Fruit fly (Drosophila melanogaster) whole organism, embryonic: ENCODE results near the gene cher.

Source experiments
- Adf1 ChIP-seq: fragments of 200-800 bp; sonication (Bioruptor generic); IDR thresholded peaks from 2 replicates; pipeline ENCODE4 v1.3.6; 2022; ENCODE audit warnings: missing biosample characterization, missing genetic modification characterization
- Asciz ChIP-seq: fragments of 200-800 bp; sonication (Bioruptor generic); optimal IDR thresholded peaks from 2 replicates; lab custom pipeline; 2017; ENCODE audit warnings: missing biosample characterization, mild to moderate bottlenecking, missing genetic modification characterization, missing genetic modification reagents
- Atf6 ChIP-seq: fragments of 200-800 bp; sonication (Bioruptor generic); IDR thresholded peaks from 2 replicates; pipeline ENCODE4 v1.3.6; 2022; ENCODE audit warnings: missing biosample characterization, missing genetic modification characterization
- B-H1 ChIP-seq: fragments of 200-800 bp; sonication (Bioruptor generic); IDR thresholded peaks from 3 replicates; pipeline ENCODE4 v1.3.6; 2022; ENCODE audit warnings: missing biosample characterization, missing genetic modification characterization
- Bgb ChIP-seq: fragments of 200-800 bp; sonication (Bioruptor generic); IDR thresholded peaks from 2 replicates; pipeline ENCODE4 v1.3.6; 2022; ENCODE audit warnings: missing biosample characterization, missing genetic modification characterization; ENCODE audit not compliant: partially characterized antibody
- CG10209 ChIP-seq: fragments of 200-800 bp; sonication (Bioruptor generic); optimal IDR thresholded peaks from 3 replicates; lab custom pipeline; 2017; ENCODE audit warnings: missing biosample characterization, mild to moderate bottlenecking, missing genetic modification characterization, missing genetic modification reagents
- CG11696 ChIP-seq: fragments of 200-800 bp; sonication (Bioruptor generic); IDR thresholded peaks from 2 replicates; pipeline ENCODE4 v1.3.6; 2022; ENCODE audit warnings: missing biosample characterization, missing genetic modification characterization
- CG13123 ChIP-seq: fragments of 200-800 bp; sonication (Bioruptor generic); optimal IDR thresholded peaks from 2 replicates; lab custom pipeline; 2016; ENCODE audit warnings: missing biosample characterization, missing genetic modification characterization
- CG13624 ChIP-seq: fragments of 200-800 bp; sonication (Bioruptor generic); optimal IDR thresholded peaks from 2 replicates; lab custom pipeline; 2016; ENCODE audit warnings: missing biosample characterization, missing genetic modification characterization
- CG2120 ChIP-seq: fragments of 200-800 bp; sonication (Bioruptor generic); optimal IDR thresholded peaks from 3 replicates; lab custom pipeline; 2016; ENCODE audit warnings: missing biosample characterization, missing genetic modification characterization
- CG3065 ChIP-seq: fragments of 200-800 bp; sonication (Bioruptor generic); optimal IDR thresholded peaks from 2 replicates; lab custom pipeline; 2016; ENCODE audit warnings: missing biosample characterization, missing genetic modification characterization
- CG33213 ChIP-seq: fragments of 200-800 bp; sonication (Bioruptor generic); optimal IDR thresholded peaks from 3 replicates; lab custom pipeline; 2016; ENCODE audit warnings: missing biosample characterization, missing genetic modification characterization
- CG3838 ChIP-seq: fragments of 200-800 bp; sonication (Bioruptor generic); optimal IDR thresholded peaks from 3 replicates; lab custom pipeline; 2016; ENCODE audit warnings: missing biosample characterization, missing genetic modification characterization
- CG7357 ChIP-seq: fragments of 200-800 bp; sonication (Bioruptor generic); IDR thresholded peaks from 3 replicates; pipeline ENCODE4 v1.3.6; 2022; ENCODE audit warnings: missing biosample characterization, missing genetic modification characterization
- CG7745 ChIP-seq: fragments of 200-800 bp; sonication (Bioruptor generic); optimal IDR thresholded peaks from 2 replicates; lab custom pipeline; 2018; ENCODE audit warnings: missing biosample characterization, mild to moderate bottlenecking, missing genetic modification characterization, moderate library complexity
- CG7963 ChIP-seq: fragments of 200-800 bp; sonication (Bioruptor generic); IDR thresholded peaks from 3 replicates; pipeline ENCODE4 v1.3.6; 2022; ENCODE audit warnings: missing biosample characterization, missing genetic modification characterization; ENCODE audit not compliant: partially characterized antibody
- HLH4C ChIP-seq: fragments of 200-800 bp; sonication (Bioruptor generic); IDR thresholded peaks from 3 replicates; pipeline ENCODE4 v1.3.6; 2022; ENCODE audit warnings: missing biosample characterization, missing genetic modification characterization; ENCODE audit not compliant: partially characterized antibody
- HmgZ ChIP-seq: fragments of 200-800 bp; sonication (Bioruptor generic); optimal IDR thresholded peaks from 2 replicates; lab custom pipeline; 2018; ENCODE audit warnings: missing biosample characterization, mild to moderate bottlenecking, missing genetic modification characterization
- Med ChIP-seq: fragments of 200-800 bp; sonication (Bioruptor generic); peaks from one replicate; lab custom pipeline; 2016; ENCODE audit warnings: missing biosample characterization, missing genetic modification characterization, mild to moderate bottlenecking, inconsistent platforms, moderate library complexity
- Oaz ChIP-seq: fragments of 200-800 bp; sonication (Bioruptor generic); IDR thresholded peaks from 2 replicates; pipeline ENCODE4 v1.3.6; 2022; ENCODE audit warnings: missing biosample characterization, missing genetic modification characterization
- Rfx ChIP-seq: fragments of 200-800 bp; sonication (Bioruptor generic); IDR thresholded peaks from 2 replicates; pipeline ENCODE4 v1.3.6; 2022; ENCODE audit warnings: missing biosample characterization, missing genetic modification characterization
- Sry-δ ChIP-seq: fragments of 200-800 bp; sonication (Bioruptor generic); optimal IDR thresholded peaks from 2 replicates; lab custom pipeline; 2016; ENCODE audit warnings: missing biosample characterization, missing genetic modification characterization
- Trl ChIP-seq, 3 experiments: fragments of >200 bp in 2 of 3; fragments of 200-800 bp in 1 of 3; sonication (Bioruptor generic) in 1 of 3; optimal IDR thresholded peaks; 2 replicates in 1 of 3; 3 replicates in 2 of 3; lab custom pipeline; 2016 to 2017; ENCODE audit warnings: missing biosample characterization in 1 of 3, missing genetic modification characterization in 1 of 3
- Usf ChIP-seq: fragments of 200-800 bp; sonication (Bioruptor generic); optimal IDR thresholded peaks from 2 replicates; lab custom pipeline; 2017; ENCODE audit warnings: missing genotype, missing biosample characterization, missing genetic modification characterization
- amos ChIP-seq: fragments of 200-800 bp; sonication (Bioruptor generic); IDR thresholded peaks from 2 replicates; pipeline ENCODE4 v1.3.6; 2022; ENCODE audit warnings: missing biosample characterization, missing genetic modification characterization; ENCODE audit not compliant: partially characterized antibody
- ara ChIP-seq: fragments of 200-800 bp; sonication (Bioruptor generic); IDR thresholded peaks from 2 replicates; pipeline ENCODE4 v1.3.6; 2022; ENCODE audit warnings: missing biosample characterization, missing genetic modification characterization
- ase ChIP-seq: fragments of 200-800 bp; sonication (Bioruptor generic); IDR thresholded peaks from 3 replicates; pipeline ENCODE4 v1.3.6; 2022; ENCODE audit warnings: missing biosample characterization, missing genetic modification characterization
- bbx ChIP-seq: fragments of 200-800 bp; sonication (Bioruptor generic); IDR thresholded peaks from 2 replicates; pipeline ENCODE4 v1.3.6; 2022; ENCODE audit warnings: missing biosample characterization, missing genetic modification characterization; ENCODE audit not compliant: partially characterized antibody
- cg ChIP-seq: fragments of 200-800 bp; sonication (Bioruptor generic); optimal IDR thresholded peaks from 3 replicates; lab custom pipeline; 2019; ENCODE audit warnings: missing biosample characterization, mild to moderate bottlenecking, missing genetic modification characterization, moderate library complexity
- chinmo ChIP-seq: fragments of 200-800 bp; sonication (Bioruptor generic); IDR thresholded peaks from 4 replicates; pipeline ENCODE4 v1.3.6; 2022; ENCODE audit warnings: missing biosample characterization, missing genetic modification characterization; ENCODE audit not compliant: partially characterized antibody
- cwo ChIP-seq: fragments of 200-800 bp; sonication (Bioruptor generic); optimal IDR thresholded peaks from 3 replicates; lab custom pipeline; 2017; ENCODE audit warnings: missing biosample characterization, missing genetic modification characterization, mild to moderate bottlenecking, moderate library complexity, missing genetic modification reagents
- disco-r ChIP-seq: fragments of 200-800 bp; sonication (Bioruptor generic); optimal IDR thresholded peaks from 2 replicates; lab custom pipeline; 2016; ENCODE audit warnings: missing biosample characterization, missing genetic modification characterization
- exex ChIP-seq: fragments of 200-800 bp; sonication (Bioruptor generic); optimal IDR thresholded peaks from 4 replicates; lab custom pipeline; 2018; ENCODE audit warnings: missing biosample characterization, mild to moderate bottlenecking, missing genetic modification characterization, moderate library complexity
- fd64A ChIP-seq: fragments of 200-800 bp; sonication (Bioruptor generic); optimal IDR thresholded peaks from 3 replicates; lab custom pipeline; 2018; ENCODE audit warnings: missing biosample characterization, mild to moderate bottlenecking, missing genetic modification characterization
- insv ChIP-seq, 2 experiments: fragments of 200-800 bp; sonication (Bioruptor generic); optimal IDR thresholded peaks; 3 replicates each; lab custom pipeline; 2016 to 2018; ENCODE audit warnings: missing biosample characterization in 2 of 2, missing genetic modification characterization in 2 of 2
- kay ChIP-seq: fragments of 200-800 bp; sonication (Bioruptor generic); optimal IDR thresholded peaks from 2 replicates; lab custom pipeline; 2016; ENCODE audit warnings: missing biosample characterization, missing genetic modification characterization
- klu ChIP-seq: fragments of 200-800 bp; sonication (Bioruptor generic); IDR thresholded peaks from 2 replicates; pipeline ENCODE4 v1.3.6; 2022; ENCODE audit warnings: missing biosample characterization, missing genetic modification characterization
- mld ChIP-seq: fragments of 200-800 bp; sonication (Bioruptor generic); IDR thresholded peaks from 3 replicates; pipeline ENCODE4 v1.3.6; 2022; ENCODE audit warnings: missing biosample characterization, missing genetic modification characterization; ENCODE audit not compliant: partially characterized antibody
- odd ChIP-seq: fragments of 200-800 bp; sonication (Bioruptor generic); optimal IDR thresholded peaks from 2 replicates; lab custom pipeline; 2017; ENCODE audit warnings: missing biosample characterization, mild to moderate bottlenecking, missing genetic modification characterization
- org-1 ChIP-seq: fragments of 200-800 bp; sonication (Bioruptor generic); optimal IDR thresholded peaks from 2 replicates; lab custom pipeline; 2017; ENCODE audit warnings: missing biosample characterization, missing genetic modification characterization
- pita ChIP-seq: fragments of 200-800 bp; sonication (Bioruptor generic); optimal IDR thresholded peaks from 2 replicates; lab custom pipeline; 2017; ENCODE audit warnings: missing biosample characterization, mild to moderate bottlenecking, missing genetic modification characterization
- sc ChIP-seq, 3 experiments: fragments of >200 bp in 2 of 3; fragments of 200-800 bp in 1 of 3; sonication (Bioruptor generic) in 1 of 3; optimal IDR thresholded peaks; 2 replicates in 2 of 3; 3 replicates in 1 of 3; lab custom pipeline; 2017; ENCODE audit warnings: mild to moderate bottlenecking in 1 of 3, missing biosample characterization in 1 of 3, missing genetic modification characterization in 1 of 3, missing genetic modification reagents in 1 of 3
- slp2 ChIP-seq: fragments of 200-800 bp; sonication (Bioruptor generic); optimal IDR thresholded peaks from 2 replicates; lab custom pipeline; 2016; ENCODE audit warnings: missing biosample characterization, missing genetic modification characterization
- toy ChIP-seq: fragments of 200-800 bp; sonication (Bioruptor generic); IDR thresholded peaks from 2 replicates; pipeline ENCODE4 v1.3.6; 2022; ENCODE audit warnings: missing biosample characterization, missing genetic modification characterization

The cher gene

dm6 chr3R:17056183-17056904, 68.8 kb downstream of the cher start (continued):
- TF ChIP-seq klu (GFP tag; lab: Robert Waterston, UW) (no peak), CG3065 (no peak), CG10209 (GFP tag; lab: Kevin White, UChicago) (peak; percentile 95), CG13624 (no peak), ase (GFP tag; lab: Robert Waterston, UW) (no peak; the same call in 2 of the 3 replicates), slp2 (GFP tag; lab: Kevin White, UChicago) (no peak), odd (peak; percentile 34), mld (peak; percentile 57; the same call in 1 of the 3 replicates), amos (GFP tag; lab: Robert Waterston, UW) (no peak; the same call in 1 of the 2 replicates)

dm6 chr3R:17054528-17054927, 70.7 kb downstream of the cher start:
- TF ChIP-seq Adf1 (peak; percentile 67), org-1 (GFP tag; lab: Kevin White, UChicago) (no peak), Rfx (no peak; the same call in 1 of the 2 replicates), CG7963 (0 out of 3 replicates have a peak, but pooled peaks have one; percentile 14), cg (peak; percentile 55), Med (GFP tag; lab: Kevin White, UChicago) (peak; percentile 38), HLH4C (GFP tag; lab: Robert Waterston, UW) (0 out of 3 replicates have a peak, but pooled peaks have one; percentile 3), Asciz (GFP tag; lab: Kevin White, UChicago) (no peak), CG2120 (GFP tag; lab: Kevin White, UChicago) (peak; percentile 20), chinmo (GFP tag; lab: Robert Waterston, UW) (0 out of 4 replicates have a peak, but pooled peaks have one; percentile 64)

dm6 chr3R:17053415-17054177, 71.6 kb downstream of the cher start, which contains the start of gene Dad:
TSS of gene Dad (plus strand) at chr3R:17054007.
- TF ChIP-seq CG33213 (GFP tag; lab: Kevin White, UChicago), result no peak
- peak; percentile 33 for TF ChIP-seq HmgZ (tag; lab: Kevin White, UChicago)
- no peak for TF ChIP-seq cwo
- TF ChIP-seq Trl (optimal IDR thresholded peaks at IDR 0.05; lab: Kevin White, UChicago), result peak; percentile 99 to 100
- TF ChIP-seq Trl (GFP tag; optimal IDR thresholded peaks at IDR 0.05; lab: Kevin White, UChicago), result peak; percentile 77
- no peak for TF ChIP-seq CG7357
- no peak for TF ChIP-seq fd64A
- TF ChIP-seq Sry-δ, result no peak
- TF ChIP-seq pita (GFP tag; lab: Kevin White, UChicago), result no peak
- no peak for TF ChIP-seq CG3838 (GFP tag; lab: Kevin White, UChicago)
- no peak for TF ChIP-seq disco-r
- no peak for TF ChIP-seq B-H1 (GFP tag; lab: Robert Waterston, UW)
- no peak for TF ChIP-seq kay (GFP tag; lab: Kevin White, UChicago)
- TF ChIP-seq CG13123 (GFP tag; lab: Kevin White, UChicago), result no peak
- TF ChIP-seq bbx (GFP tag; lab: Robert Waterston, UW), result peak; percentile 42; the same call in 1 of the 2 replicates
- TF ChIP-seq Bgb (GFP tag; lab: Robert Waterston, UW), result peak; percentile 43
- TF ChIP-seq insv (GFP tag; optimal IDR thresholded peaks at IDR 0.05; lab: Kevin White, UChicago), result no peak
- TF ChIP-seq Med (GFP tag; lab: Kevin White, UChicago), result peak; percentile 77
- TF ChIP-seq exex (tag; lab: Kevin White, UChicago), result no peak
- TF ChIP-seq CG7745, result no peak
- no peak for TF ChIP-seq toy
- TF ChIP-seq Atf6 (GFP tag; lab: Robert Waterston, UW), result no peak
- no peak for TF ChIP-seq Oaz
- no peak for TF ChIP-seq sc (optimal IDR thresholded peaks at IDR 0.05; lab: Kevin White, UChicago)
- TF ChIP-seq sc (GFP tag; optimal IDR thresholded peaks at IDR 0.05; lab: Kevin White, UChicago), result no peak
- TF ChIP-seq Usf (GFP tag; lab: Kevin White, UChicago), result no peak
- 0 out of 2 replicates have a peak, but pooled peaks have one; percentile 20 for TF ChIP-seq ara (GFP tag; lab: Robert Waterston, UW)
- no peak for TF ChIP-seq cg
- no peak for TF ChIP-seq CG11696 (GFP tag; lab: Robert Waterston, UW)
